Worm (Caenorhabditis elegans) whole organism, L4/young adult: ENCODE measurements around the gene sgca-1.

Experiments used
- W03F9.2 ChIP-seq: fragments of 150-350 bp; optimal IDR thresholded peaks from 2 replicates; lab custom pipeline; 2014; ENCODE audit warnings: missing biosample characterization, missing genetic modification characterization
- dao-5 ChIP-seq: sonication (generic microtip); optimal IDR thresholded peaks from 2 replicates; lab custom pipeline; 2016; ENCODE audit warnings: missing genotype, missing genetic modification characterization, moderate library complexity, missing compliant biosample characterization
- him-1 ChIP-seq: sonication (generic microtip); optimal IDR thresholded peaks from 2 replicates; lab custom pipeline; 2016; ENCODE audit warnings: missing genotype, missing genetic modification reagents, missing genetic modification characterization, missing compliant biosample characterization

Gene sgca-1

ce11 chrX:6806463-6806862, 17.1 kb upstream of the sgca-1 start, which contains the start of gene atg-2:
Gene atg-2 (plus strand): TSS chrX:6806763.
- TF ChIP-seq dao-5 (tag; lab: Kevin White, UChicago): no peak
- TF ChIP-seq him-1: no peak
- no peak for TF ChIP-seq W03F9.2 (tag; lab: Kevin White, UChicago)

DNA sequence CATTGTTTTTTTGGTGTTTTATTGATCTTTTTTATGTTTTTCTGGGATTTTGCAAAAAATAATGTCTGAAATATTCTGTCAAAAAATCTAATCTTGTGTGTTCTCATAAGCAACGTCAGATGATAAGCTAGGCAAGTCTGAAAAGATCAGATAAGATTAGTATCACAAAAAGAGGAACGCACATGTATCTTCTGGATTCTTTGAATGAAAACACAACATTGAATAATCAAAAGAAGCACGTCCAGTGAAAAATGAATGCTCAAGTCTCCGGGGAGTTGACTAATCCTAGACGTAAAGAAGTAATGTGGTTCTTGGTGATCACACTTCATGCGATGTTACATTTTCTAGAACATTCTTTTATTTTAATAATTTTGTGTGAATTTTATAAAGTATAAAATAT, 16.1 kb upstream of the sgca-1 start:
- no peak for TF ChIP-seq dao-5 (tag; lab: Kevin White, UChicago)
- no peak for TF ChIP-seq him-1
- TF ChIP-seq W03F9.2 (tag; lab: Kevin White, UChicago): no peak

- TF ChIP-seq dao-5 (tag; lab: Kevin White, UChicago): no peak
- TF ChIP-seq him-1: no peak
- TF ChIP-seq W03F9.2 (tag; lab: Kevin White, UChicago): peak; percentile 4
These were observed 15.5 kb upstream of the sgca-1 start for ce11 chrX:6804857-6805256.

DNA sequence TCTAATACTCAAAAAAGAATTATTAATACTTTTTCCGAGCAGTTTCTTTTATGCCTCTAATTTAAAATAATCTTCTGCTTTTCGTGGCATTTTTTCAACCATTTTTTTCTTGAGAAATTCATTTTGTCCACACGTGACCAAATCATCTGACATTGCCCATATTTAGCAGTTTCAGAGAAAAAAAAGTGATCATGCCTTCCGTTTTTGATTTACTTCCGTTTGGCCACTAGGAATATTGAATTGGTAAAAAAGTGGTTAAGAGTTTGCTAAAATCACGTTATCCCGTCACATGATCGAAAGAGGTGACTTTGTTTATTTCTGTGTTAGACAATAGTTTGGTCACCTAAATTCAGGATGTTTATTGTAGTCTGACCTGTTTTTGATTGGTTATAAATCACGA, 15.1 kb upstream of the sgca-1 start:
- TF ChIP-seq him-1 (no peak), dao-5 (tag; lab: Kevin White, UChicago) (no peak), W03F9.2 (tag; lab: Kevin White, UChicago) (no peak)

DNA sequence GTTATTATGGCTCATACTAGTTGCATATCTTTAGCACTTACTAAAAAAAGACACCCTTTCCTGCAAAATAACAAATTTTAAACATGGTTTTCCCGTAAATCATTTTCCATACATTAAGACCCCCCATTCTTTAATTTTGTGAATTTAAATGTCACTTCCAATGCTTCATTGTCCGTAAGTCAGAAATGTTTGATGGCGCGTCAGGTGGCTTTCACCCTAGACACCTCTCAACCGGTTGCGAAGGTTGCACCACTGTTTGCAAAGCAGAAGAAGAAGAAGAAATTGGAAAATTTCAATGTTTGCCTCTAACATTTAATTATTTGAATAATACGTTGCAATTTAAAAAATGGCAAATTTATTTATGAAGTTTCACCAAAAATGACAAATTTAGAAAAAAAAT, 12.2 kb upstream of the sgca-1 start:
- TF ChIP-seq him-1 (no peak), dao-5 (tag; lab: Kevin White, UChicago) (no peak), W03F9.2 (tag; lab: Kevin White, UChicago) (no peak)

DNA sequence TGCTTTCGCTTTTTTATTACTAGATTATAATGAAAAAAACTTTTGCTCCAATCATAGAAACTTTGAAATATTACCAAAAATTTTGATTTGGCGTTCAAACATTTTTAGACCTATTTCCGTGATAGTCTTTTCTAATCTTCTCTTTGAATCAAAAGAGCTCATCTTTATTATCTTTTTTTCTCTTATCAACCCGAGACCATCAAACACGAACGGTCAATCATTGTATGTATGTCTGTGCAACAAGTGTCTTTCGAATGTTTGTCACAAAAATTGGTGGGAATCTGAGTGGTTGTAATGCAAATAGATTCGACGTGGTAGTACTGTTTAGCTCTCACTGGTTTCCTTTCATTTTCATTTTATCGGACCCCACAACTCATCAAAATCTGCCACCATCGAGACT, 10.4 kb upstream of the sgca-1 start, which contains the start of gene M03A8.3:
M03A8.3 (plus strand) TSS at position 278 of the 400 bp plus-strand sequence.
- TF ChIP-seq him-1 (no peak), dao-5 (tag; lab: Kevin White, UChicago) (no peak), W03F9.2 (tag; lab: Kevin White, UChicago) (no peak)

ce11 chrX:6795843-6796521, 6.6 kb upstream of the sgca-1 start:
- TF ChIP-seq him-1 (no peak), W03F9.2 (tag; lab: Kevin White, UChicago) (no peak), dao-5 (tag; lab: Kevin White, UChicago) (no peak)

DNA sequence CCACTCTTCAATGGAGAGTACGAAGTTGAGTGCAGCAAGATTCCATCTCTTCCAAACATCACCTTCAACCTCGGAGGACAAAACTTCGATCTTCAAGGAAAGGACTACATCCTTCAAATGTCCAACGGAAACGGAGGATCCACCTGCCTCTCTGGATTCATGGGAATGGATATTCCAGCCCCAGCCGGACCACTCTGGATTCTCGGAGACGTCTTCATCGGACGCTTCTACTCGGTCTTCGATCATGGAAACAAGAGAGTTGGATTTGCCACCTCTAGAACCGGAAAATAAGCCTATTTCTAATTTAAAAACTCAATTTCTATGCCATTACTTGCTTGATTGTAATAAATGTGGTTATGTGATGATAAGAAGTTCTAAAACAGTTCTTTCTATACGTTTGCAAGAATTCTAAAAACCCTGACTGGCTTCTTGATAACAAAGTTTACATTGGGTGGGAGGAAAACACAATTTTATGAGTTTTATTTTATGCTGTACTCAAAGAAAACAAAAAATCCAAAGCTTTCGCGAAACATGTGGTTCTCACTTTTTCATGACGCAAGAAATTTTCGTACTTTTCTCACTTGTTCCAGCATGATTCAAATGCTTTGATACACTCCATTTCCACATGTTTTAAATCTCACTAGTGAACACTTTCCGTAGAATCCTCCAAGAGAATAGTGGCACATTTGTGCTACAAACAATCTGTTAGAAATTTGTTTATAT, 3.1 kb upstream of the sgca-1 start:
- TF ChIP-seq W03F9.2 (tag; lab: Kevin White, UChicago): no peak
- TF ChIP-seq him-1: no peak
- TF ChIP-seq dao-5 (tag; lab: Kevin White, UChicago): no peak

- TF ChIP-seq him-1: no peak
- TF ChIP-seq dao-5 (tag; lab: Kevin White, UChicago): no peak
- no peak for TF ChIP-seq W03F9.2 (tag; lab: Kevin White, UChicago)
These were observed 1.6 kb upstream of the sgca-1 start, which contains the start of gene asp-3 for ce11 chrX:6790986-6791385. Gene asp-3 (plus strand): TSS chrX:6791064.

- TF ChIP-seq W03F9.2 (tag; lab: Kevin White, UChicago) (no peak), dao-5 (tag; lab: Kevin White, UChicago) (no peak), him-1 (no peak)
These were observed 1.1 kb upstream of the sgca-1 start for ce11 chrX:6790457-6790856.

DNA sequence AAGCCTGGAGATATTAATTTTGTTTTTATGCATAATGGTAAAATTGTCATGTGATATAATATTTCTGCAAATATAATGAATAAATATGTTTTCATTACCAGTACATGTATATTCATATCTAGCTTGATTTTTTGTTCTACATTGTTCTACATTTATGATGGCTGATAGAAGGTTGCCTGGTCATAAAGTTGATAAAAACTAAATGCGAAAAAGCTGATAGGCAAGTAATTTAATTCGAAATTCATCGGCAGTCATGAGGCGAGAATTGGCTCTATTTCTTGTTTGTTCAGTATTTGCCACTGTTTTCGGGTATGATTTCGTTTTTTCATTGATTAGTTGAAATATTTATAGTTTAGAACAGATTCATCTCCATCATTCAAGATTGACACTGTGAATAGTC, 5.2 kb downstream of the sgca-1 start, which contains the start of gene bgal-2:
bgal-2 (plus strand) TSS at position 231 of the 400 bp plus-strand sequence.
- TF ChIP-seq W03F9.2 (tag; lab: Kevin White, UChicago) (no peak), him-1 (no peak), dao-5 (tag; lab: Kevin White, UChicago) (no peak)

DNA sequence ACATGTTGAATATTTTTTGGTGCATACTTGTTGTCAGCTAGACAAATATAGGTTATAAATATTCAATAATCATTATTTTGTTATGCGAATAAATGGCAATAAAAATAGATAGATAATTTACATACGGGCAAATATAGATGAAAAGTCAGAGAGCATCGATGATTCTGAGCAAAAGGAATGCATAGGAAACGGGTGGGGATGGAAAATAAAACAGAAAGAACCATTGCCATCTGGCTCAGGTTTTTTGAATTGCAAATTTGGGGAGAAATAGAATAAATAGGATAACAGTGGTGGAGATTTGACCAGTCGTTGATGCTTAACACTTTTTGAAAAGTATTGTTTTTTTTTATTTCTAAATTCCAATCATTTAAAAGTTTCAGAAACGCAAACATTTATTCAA, 6.5 kb downstream of the sgca-1 start, which contains the start of gene idpp-6:
idpp-6 (plus strand) TSS at position 301 of the 400 bp plus-strand sequence.
- no peak for TF ChIP-seq W03F9.2 (tag; lab: Kevin White, UChicago)
- no peak for TF ChIP-seq him-1
- no peak for TF ChIP-seq dao-5 (tag; lab: Kevin White, UChicago)

- TF ChIP-seq dao-5 (tag; lab: Kevin White, UChicago) (no peak), him-1 (no peak), W03F9.2 (tag; lab: Kevin White, UChicago) (no peak)
These were observed 11.3 kb downstream of the sgca-1 start, which contains the start of gene irk-1 for ce11 chrX:6778014-6778413. Gene irk-1 (minus strand): TSS chrX:6778114.

DNA sequence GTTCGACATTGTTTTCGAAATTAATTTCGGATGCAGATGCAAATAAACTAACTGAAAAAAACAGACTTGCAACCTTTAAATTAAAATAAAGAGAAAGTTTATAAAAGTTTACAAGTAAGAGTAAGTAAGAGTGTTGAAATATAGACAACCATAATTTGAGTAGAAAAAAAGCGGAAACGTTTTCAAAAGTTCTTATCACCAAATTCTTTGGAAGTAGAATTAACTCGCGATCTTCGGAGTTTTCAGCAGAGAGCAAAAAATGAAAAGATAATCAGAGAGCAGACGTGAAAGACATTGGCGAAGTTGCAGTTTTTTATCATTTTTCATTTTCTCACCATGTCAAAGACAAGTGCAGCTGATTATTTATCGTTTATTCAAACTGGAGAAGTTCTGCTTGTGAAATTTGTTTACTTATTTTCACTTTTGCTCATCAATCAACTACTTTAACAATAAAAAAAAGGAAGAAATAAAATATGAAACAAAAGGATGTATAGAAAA, 27.6 kb downstream of the sgca-1 start, which contains the start of gene abts-4:
abts-4 (minus strand) TSS at position 51 of the 498 bp plus-strand sequence.
- TF ChIP-seq him-1 (no peak), dao-5 (tag; lab: Kevin White, UChicago) (no peak), W03F9.2 (tag; lab: Kevin White, UChicago) (no peak)
